Fruit fly (Drosophila melanogaster): ENCODE data around the gene cyst.
A peak's percentile ranks its signal among the peaks of the same experiment; 100 is the strongest.

The cyst gene

dm6 chr2L:19528308-19528707 lies 19.7 kb upstream of the cyst start:
- peak; percentile 98 for TF ChIP-seq Pif1A (GFP tag; optimal IDR thresholded peaks at IDR 0.05)
- peak; percentile 99 for TF ChIP-seq CG4496 (GFP tag; IDR thresholded peaks at IDR 0.05)
- TF ChIP-seq CG8301 (tag; optimal IDR thresholded peaks at IDR 0.05) = peak; percentile 100
- TF ChIP-seq EcR (GFP tag; optimal IDR thresholded peaks at IDR 0.05) = peak; percentile 30
- TF ChIP-seq Pif1B (GFP tag; optimal IDR thresholded peaks at IDR 0.05) = peak; percentile 98
- peak; percentile 97 for TF ChIP-seq CG15710 (tag; optimal IDR thresholded peaks at IDR 0.05)
- TF ChIP-seq CG14655 (GFP tag; optimal IDR thresholded peaks at IDR 0.05) = peak; percentile 99
- TF ChIP-seq D1 (tag; optimal IDR thresholded peaks at IDR 0.05) = no peak
- peak; percentile 88 for TF ChIP-seq CG13204 (GFP tag; optimal IDR thresholded peaks at IDR 0.05)
- TF ChIP-seq rn (GFP tag; IDR thresholded peaks at IDR 0.05) = peak; percentile 97
- peak; percentile 91 for TF ChIP-seq gl (tag; optimal IDR thresholded peaks at IDR 0.05)
- TF ChIP-seq CG12605 (GFP tag; IDR thresholded peaks at IDR 0.05) = peak; percentile 99
- peak; percentile 96 for TF ChIP-seq CG10348 (GFP tag; IDR thresholded peaks at IDR 0.05)
- peak; percentile 97 for TF ChIP-seq CG9948 (tag; optimal IDR thresholded peaks at IDR 0.05)
- TF ChIP-seq CG32121 (GFP tag; IDR thresholded peaks at IDR 0.05) = peak; percentile 99
- peak; percentile 70 for TF ChIP-seq Snoo (tag; optimal IDR thresholded peaks at IDR 0.05)
- TF ChIP-seq fd96Ca (GFP tag; IDR thresholded peaks at IDR 0.05) = peak; percentile 99
- TF ChIP-seq CG17806 (tag; optimal IDR thresholded peaks at IDR 0.05) = peak; percentile 97
- peak; percentile 94 for TF ChIP-seq CG8159 (tag; optimal IDR thresholded peaks at IDR 0.05)
- peak; percentile 99 for TF ChIP-seq Ets98B (GFP tag; IDR thresholded peaks at IDR 0.05)
- peak; percentile 95 for TF ChIP-seq CG34367 (tag; optimal IDR thresholded peaks at IDR 0.05)

- TF ChIP-seq CG8301 (tag; optimal IDR thresholded peaks at IDR 0.05) (no peak), fd96Ca (GFP tag; IDR thresholded peaks at IDR 0.05) (no peak)
Observed at dm6 chr2L:19526844-19527243, 18.3 kb upstream of the cyst start.

- TF ChIP-seq Pif1B (GFP tag; optimal IDR thresholded peaks at IDR 0.05) = no peak
- no peak for TF ChIP-seq CG8301 (tag; optimal IDR thresholded peaks at IDR 0.05)
- no peak for TF ChIP-seq rn (GFP tag; IDR thresholded peaks at IDR 0.05)
- TF ChIP-seq CG4496 (GFP tag; IDR thresholded peaks at IDR 0.05) = no peak
- no peak for TF ChIP-seq CG12605 (GFP tag; IDR thresholded peaks at IDR 0.05)
- TF ChIP-seq Snoo (tag; optimal IDR thresholded peaks at IDR 0.05) = no peak
- TF ChIP-seq Pif1A (GFP tag; optimal IDR thresholded peaks at IDR 0.05) = no peak
- no peak for TF ChIP-seq CG8159 (tag; optimal IDR thresholded peaks at IDR 0.05)
- TF ChIP-seq CG32121 (GFP tag; IDR thresholded peaks at IDR 0.05) = no peak
- TF ChIP-seq fd96Ca (GFP tag; IDR thresholded peaks at IDR 0.05) = no peak
- no peak for TF ChIP-seq D1 (tag; optimal IDR thresholded peaks at IDR 0.05)
- no peak for TF ChIP-seq Ets98B (GFP tag; IDR thresholded peaks at IDR 0.05)
- TF ChIP-seq gl (tag; optimal IDR thresholded peaks at IDR 0.05) = no peak
- no peak for TF ChIP-seq CG34367 (tag; optimal IDR thresholded peaks at IDR 0.05)
- TF ChIP-seq CG10348 (GFP tag; IDR thresholded peaks at IDR 0.05) = no peak
Observed at dm6 chr2L:19526316-19526715, 17.8 kb upstream of the cyst start, which contains the start of the genes Dpm1 and CG10137. Gene Dpm1 (minus strand): TSS chr2L:19526368. Gene CG10137 (plus strand): TSS chr2L:19526686.

dm6 chr2L:19519611-19520010 lies 11.0 kb upstream of the cyst start:
- TF ChIP-seq CG17806 (tag; optimal IDR thresholded peaks at IDR 0.05) (no peak), CG10348 (GFP tag; IDR thresholded peaks at IDR 0.05) (no peak), EcR (GFP tag; optimal IDR thresholded peaks at IDR 0.05) (no peak)

- no peak for TF ChIP-seq EcR (GFP tag; optimal IDR thresholded peaks at IDR 0.05)
- peak; percentile 11; the same call in 1 of the 3 replicates for TF ChIP-seq fd96Ca (GFP tag; IDR thresholded peaks at IDR 0.05)
- TF ChIP-seq Pif1A (GFP tag; optimal IDR thresholded peaks at IDR 0.05) = no peak
- TF ChIP-seq CG32121 (GFP tag; IDR thresholded peaks at IDR 0.05) = peak; percentile 44; the same call in 1 of the 2 replicates
Observed at dm6 chr2L:19518636-19519086, 10.1 kb upstream of the cyst start, which contains the start of gene CG10132. Gene CG10132 (plus strand): TSS chr2L:19518824.

dm6 chr2L:19517154-19517814 lies 8.7 kb upstream of the cyst start, which contains the start of gene Hasp:
Gene Hasp (minus strand): TSS chr2L:19517204.
- TF ChIP-seq Pif1B (GFP tag; optimal IDR thresholded peaks at IDR 0.05) (peak; percentile 13), CG34367 (tag; optimal IDR thresholded peaks at IDR 0.05) (no peak), Snoo (tag; optimal IDR thresholded peaks at IDR 0.05) (no peak), CG13204 (GFP tag; optimal IDR thresholded peaks at IDR 0.05) (no peak), Ets98B (GFP tag; IDR thresholded peaks at IDR 0.05) (peak; percentile 21), CG15710 (tag; optimal IDR thresholded peaks at IDR 0.05) (peak; percentile 18), D1 (tag; optimal IDR thresholded peaks at IDR 0.05) (no peak), rn (GFP tag; IDR thresholded peaks at IDR 0.05) (no peak), CG17806 (tag; optimal IDR thresholded peaks at IDR 0.05) (no peak), Pif1A (GFP tag; optimal IDR thresholded peaks at IDR 0.05) (no peak), fd96Ca (GFP tag; IDR thresholded peaks at IDR 0.05) (no peak), CG4496 (GFP tag; IDR thresholded peaks at IDR 0.05) (peak; percentile 13; the same call in 1 of the 3 replicates), CG14655 (GFP tag; optimal IDR thresholded peaks at IDR 0.05) (no peak), gl (tag; optimal IDR thresholded peaks at IDR 0.05) (no peak), CG9948 (tag; optimal IDR thresholded peaks at IDR 0.05) (no peak), EcR (GFP tag; optimal IDR thresholded peaks at IDR 0.05) (no peak), CG8301 (tag; optimal IDR thresholded peaks at IDR 0.05) (no peak), CG32121 (GFP tag; IDR thresholded peaks at IDR 0.05) (no peak)

All from whole organism, pupa.